Fruit fly (Drosophila melanogaster) whole organism, embryonic: Measurements from ENCODE around the gene CG31922.
A peak's percentile ranks its signal among the peaks of the same experiment; 100 is the strongest.

Experiments used
- Atf3 ChIP-seq: fragments of 200-800 bp; sonication (Bioruptor generic); optimal IDR thresholded peaks from 3 replicates; lab custom pipeline; 2016; ENCODE audit warnings: missing biosample characterization, missing genetic modification characterization
- Bgb ChIP-seq: fragments of 200-800 bp; sonication (Bioruptor generic); IDR thresholded peaks from 2 replicates; pipeline ENCODE4 v1.3.6; 2022; ENCODE audit warnings: missing biosample characterization, missing genetic modification characterization; ENCODE audit not compliant: partially characterized antibody
- CG10274 ChIP-seq: fragments of 200-800 bp; sonication (Bioruptor generic); optimal IDR thresholded peaks from 3 replicates; lab custom pipeline; 2017; ENCODE audit warnings: missing biosample characterization, mild to moderate bottlenecking, missing genetic modification characterization
- CG14667 ChIP-seq: fragments of 200-800 bp; sonication (Bioruptor generic); IDR thresholded peaks from 2 replicates; pipeline ENCODE4 v1.3.6; 2022; ENCODE audit warnings: missing biosample characterization, missing genetic modification characterization
- CG14710 ChIP-seq: fragments of 200-800 bp; sonication (Bioruptor generic); optimal IDR thresholded peaks from 3 replicates; lab custom pipeline; 2019; ENCODE audit warnings: missing biosample characterization, mild to moderate bottlenecking, missing genetic modification characterization, moderate library complexity
- CG17186 ChIP-seq: fragments of 200-800 bp; sonication (Bioruptor generic); optimal IDR thresholded peaks from 3 replicates; lab custom pipeline; 2017; ENCODE audit warnings: missing biosample characterization, missing genetic modification reagents, missing genetic modification characterization
- CG18011 ChIP-seq: fragments of 200-800 bp; sonication (Bioruptor generic); optimal IDR thresholded peaks from 2 replicates; lab custom pipeline; 2017; ENCODE audit warnings: missing biosample characterization, missing genetic modification characterization, mild to moderate bottlenecking, moderate library complexity, missing genotype
- CG2202 ChIP-seq: fragments of 200-800 bp; sonication (Bioruptor generic); optimal IDR thresholded peaks from 2 replicates; lab custom pipeline; 2018; ENCODE audit warnings: missing biosample characterization, mild to moderate bottlenecking, missing genetic modification characterization
- CG30431 ChIP-seq: fragments of 200-800 bp; sonication (Bioruptor generic); optimal IDR thresholded peaks from 2 replicates; lab custom pipeline; 2017; ENCODE audit warnings: missing biosample characterization, missing genetic modification characterization
- CG31224 ChIP-seq: fragments of 200-800 bp; sonication (Bioruptor generic); IDR thresholded peaks from 2 replicates; pipeline ENCODE4 v1.3.6; 2022; ENCODE audit warnings: missing biosample characterization, missing genetic modification characterization
- CG31441 ChIP-seq: fragments of 200-800 bp; sonication (Bioruptor generic); IDR thresholded peaks from 2 replicates; pipeline ENCODE4 v1.3.6; 2022; ENCODE audit warnings: missing biosample characterization, missing genetic modification characterization
- CG3163 ChIP-seq: fragments of 200-800 bp; sonication (Bioruptor generic); optimal IDR thresholded peaks from 3 replicates; lab custom pipeline; 2016; ENCODE audit warnings: missing biosample characterization, missing genetic modification characterization
- CG34376 ChIP-seq: fragments of 200-800 bp; sonication (Bioruptor generic); optimal IDR thresholded peaks from 2 replicates; lab custom pipeline; 2018; ENCODE audit warnings: missing biosample characterization, mild to moderate bottlenecking, missing genetic modification characterization
- CG4820 ChIP-seq: fragments of 200-800 bp; sonication (Bioruptor generic); optimal IDR thresholded peaks from 3 replicates; lab custom pipeline; 2016; ENCODE audit warnings: missing biosample characterization, missing genetic modification characterization
- CG6175 ChIP-seq: fragments of 200-800 bp; sonication (Bioruptor generic); IDR thresholded peaks from 3 replicates; pipeline ENCODE4 v1.3.6; 2022; ENCODE audit warnings: missing biosample characterization, missing genetic modification characterization
- CG6689 ChIP-seq: fragments of 200-800 bp; sonication (Bioruptor generic); IDR thresholded peaks from 2 replicates; pipeline ENCODE4 v1.3.6; 2022; ENCODE audit warnings: missing biosample characterization, missing genetic modification characterization
- CG7786 ChIP-seq: fragments of 200-800 bp; sonication (Bioruptor generic); optimal IDR thresholded peaks from 2 replicates; lab custom pipeline; 2016; ENCODE audit warnings: missing biosample characterization, missing genetic modification characterization
- CG9215 ChIP-seq: fragments of 200-800 bp; sonication (Bioruptor generic); IDR thresholded peaks from 2 replicates; pipeline ENCODE4 v1.3.6; 2022; ENCODE audit warnings: missing biosample characterization, missing genetic modification characterization
- CoRest ChIP-seq: fragments of 200-800 bp; sonication (Bioruptor generic); optimal IDR thresholded peaks from 3 replicates; lab custom pipeline; 2018; ENCODE audit warnings: missing biosample characterization, mild to moderate bottlenecking, missing genetic modification characterization, moderate library complexity
- Dip2 ChIP-seq: fragments of 200-800 bp; sonication (Bioruptor generic); IDR thresholded peaks from 2 replicates; pipeline ENCODE4 v1.3.6; 2022; ENCODE audit warnings: missing biosample characterization, missing genetic modification characterization
- Elba2 ChIP-seq: fragments of 200-800 bp; sonication (Bioruptor generic); optimal IDR thresholded peaks from 3 replicates; lab custom pipeline; 2016; ENCODE audit warnings: missing biosample characterization, missing genetic modification characterization
- Ets97D ChIP-seq: fragments of 200-800 bp; sonication (Bioruptor generic); optimal IDR thresholded peaks from 3 replicates; lab custom pipeline; 2016; ENCODE audit warnings: missing biosample characterization, missing genetic modification characterization
- Fer1 ChIP-seq: fragments of 200-800 bp; sonication (Bioruptor generic); optimal IDR thresholded peaks from 2 replicates; lab custom pipeline; 2017; ENCODE audit warnings: missing biosample characterization, mild to moderate bottlenecking, missing genetic modification characterization
- HLHmδ ChIP-seq: fragments of 200-800 bp; sonication (Bioruptor generic); optimal IDR thresholded peaks from 2 replicates; lab custom pipeline; 2018; ENCODE audit warnings: missing biosample characterization, mild to moderate bottlenecking, missing genetic modification characterization, moderate library complexity
- Lpt ChIP-seq: fragments of >200 bp; optimal IDR thresholded peaks from 2 replicates; lab custom pipeline; 2018; ENCODE audit warnings: missing biosample characterization, missing genetic modification characterization
- Med ChIP-seq: fragments of 200-800 bp; sonication (Bioruptor generic); peaks from one replicate; lab custom pipeline; 2016; ENCODE audit warnings: missing biosample characterization, missing genetic modification characterization, mild to moderate bottlenecking, inconsistent platforms, moderate library complexity
- Nf-YA ChIP-seq: fragments of 200-800 bp; sonication (Bioruptor generic); IDR thresholded peaks from 2 replicates; pipeline ENCODE4 v1.3.6; 2022; ENCODE audit warnings: missing biosample characterization, missing genetic modification characterization
- PHDP ChIP-seq: fragments of 200-800 bp; sonication (Bioruptor generic); optimal IDR thresholded peaks from 3 replicates; lab custom pipeline; 2018; ENCODE audit warnings: missing biosample characterization, mild to moderate bottlenecking, missing genetic modification characterization, moderate library complexity
- Sry-δ ChIP-seq: fragments of 200-800 bp; sonication (Bioruptor generic); optimal IDR thresholded peaks from 2 replicates; lab custom pipeline; 2016; ENCODE audit warnings: missing biosample characterization, missing genetic modification characterization
- al ChIP-seq: fragments of 200-800 bp; sonication (Bioruptor generic); IDR thresholded peaks from 2 replicates; pipeline ENCODE4 v1.3.6; 2022; ENCODE audit warnings: missing biosample characterization, missing genetic modification characterization
- bbx ChIP-seq: fragments of 200-800 bp; sonication (Bioruptor generic); IDR thresholded peaks from 2 replicates; pipeline ENCODE4 v1.3.6; 2022; ENCODE audit warnings: missing biosample characterization, missing genetic modification characterization; ENCODE audit not compliant: partially characterized antibody
- chif ChIP-seq, 2 experiments: fragments of 200-800 bp; sonication (Bioruptor generic); optimal IDR thresholded peaks; 3 replicates each; lab custom pipeline; 2016; ENCODE audit warnings: missing biosample characterization in 2 of 2, missing genetic modification characterization in 2 of 2
- cwo ChIP-seq: fragments of 200-800 bp; sonication (Bioruptor generic); optimal IDR thresholded peaks from 3 replicates; lab custom pipeline; 2017; ENCODE audit warnings: missing biosample characterization, missing genetic modification characterization, mild to moderate bottlenecking, moderate library complexity, missing genetic modification reagents
- inv ChIP-seq: fragments of 200-800 bp; sonication (Bioruptor generic); IDR thresholded peaks from 2 replicates; pipeline ENCODE4 v1.3.6; 2022; ENCODE audit warnings: missing biosample characterization, missing genetic modification characterization; ENCODE audit not compliant: partially characterized antibody
- jigr1 ChIP-seq: fragments of 200-800 bp; sonication (Bioruptor generic); IDR thresholded peaks from 3 replicates; pipeline ENCODE4 v1.3.6; 2022; ENCODE audit warnings: missing biosample characterization, missing genetic modification characterization
- mam ChIP-seq: fragments of 200-800 bp; sonication (Bioruptor generic); optimal IDR thresholded peaks from 3 replicates; lab custom pipeline; 2016; ENCODE audit warnings: missing biosample characterization, missing genetic modification characterization
- nerfin-2 ChIP-seq: fragments of 200-800 bp; sonication (Bioruptor generic); IDR thresholded peaks from 2 replicates; pipeline ENCODE4 v1.3.6; 2022; ENCODE audit warnings: missing biosample characterization, missing genetic modification characterization; ENCODE audit not compliant: partially characterized antibody
- pan ChIP-seq, 4 experiments: fragments of >200 bp in 3 of 4; fragments of 200-800 bp in 1 of 4; sonication (Bioruptor generic) in 1 of 4; optimal IDR thresholded peaks in 3 of 4; IDR thresholded peaks in 1 of 4; 2 replicates each; pipeline versions ENCODE4 v1.3.6 to Lab custom; 2017 to 2022; ENCODE audit warnings: missing biosample characterization in 2 of 4, missing genetic modification characterization in 2 of 4, mixed read lengths in 1 of 4
- pb ChIP-seq: fragments of 200-800 bp; sonication (Bioruptor generic); optimal IDR thresholded peaks from 3 replicates; lab custom pipeline; 2016; ENCODE audit warnings: missing biosample characterization, missing genetic modification characterization
- phol ChIP-seq: fragments of 200-800 bp; sonication (Bioruptor generic); optimal IDR thresholded peaks from 3 replicates; lab custom pipeline; 2018; ENCODE audit warnings: missing biosample characterization, mild to moderate bottlenecking, missing genetic modification characterization, moderate library complexity
- pros ChIP-seq: fragments of 200-800 bp; sonication (Bioruptor generic); optimal IDR thresholded peaks from 3 replicates; lab custom pipeline; 2019; ENCODE audit warnings: missing biosample characterization, mild to moderate bottlenecking, missing genetic modification characterization, moderate library complexity
- pum ChIP-seq: fragments of 200-800 bp; sonication (Bioruptor generic); optimal IDR thresholded peaks from 2 replicates; lab custom pipeline; 2016; ENCODE audit warnings: missing biosample characterization, missing genetic modification characterization
- repo ChIP-seq: fragments of 200-800 bp; sonication (Bioruptor generic); optimal IDR thresholded peaks from 2 replicates; lab custom pipeline; 2016; ENCODE audit warnings: missing biosample characterization, missing genetic modification characterization
- ro ChIP-seq: fragments of 200-800 bp; sonication (Bioruptor generic); IDR thresholded peaks from 2 replicates; pipeline ENCODE4 v1.3.6; 2022; ENCODE audit warnings: missing biosample characterization, missing genetic modification characterization
- sim ChIP-seq: fragments of 200-800 bp; sonication (Bioruptor generic); IDR thresholded peaks from 2 replicates; pipeline ENCODE4 v1.3.6; 2022; ENCODE audit warnings: missing biosample characterization, missing genetic modification characterization
- tgo ChIP-seq: fragments of 200-800 bp; sonication (Bioruptor generic); IDR thresholded peaks from 3 replicates; pipeline ENCODE4 v1.3.6; 2022; ENCODE audit warnings: missing biosample characterization, missing genetic modification characterization
- tio ChIP-seq: fragments of 200-800 bp; sonication (Bioruptor generic); optimal IDR thresholded peaks from 2 replicates; lab custom pipeline; 2017; ENCODE audit warnings: missing biosample characterization, missing genetic modification characterization, inconsistent platforms
- zf30C ChIP-seq: fragments of 200-800 bp; sonication (Bioruptor generic); optimal IDR thresholded peaks from 3 replicates; lab custom pipeline; 2018; ENCODE audit warnings: missing biosample characterization, mild to moderate bottlenecking, missing genetic modification characterization

The CG31922 gene

DNA sequence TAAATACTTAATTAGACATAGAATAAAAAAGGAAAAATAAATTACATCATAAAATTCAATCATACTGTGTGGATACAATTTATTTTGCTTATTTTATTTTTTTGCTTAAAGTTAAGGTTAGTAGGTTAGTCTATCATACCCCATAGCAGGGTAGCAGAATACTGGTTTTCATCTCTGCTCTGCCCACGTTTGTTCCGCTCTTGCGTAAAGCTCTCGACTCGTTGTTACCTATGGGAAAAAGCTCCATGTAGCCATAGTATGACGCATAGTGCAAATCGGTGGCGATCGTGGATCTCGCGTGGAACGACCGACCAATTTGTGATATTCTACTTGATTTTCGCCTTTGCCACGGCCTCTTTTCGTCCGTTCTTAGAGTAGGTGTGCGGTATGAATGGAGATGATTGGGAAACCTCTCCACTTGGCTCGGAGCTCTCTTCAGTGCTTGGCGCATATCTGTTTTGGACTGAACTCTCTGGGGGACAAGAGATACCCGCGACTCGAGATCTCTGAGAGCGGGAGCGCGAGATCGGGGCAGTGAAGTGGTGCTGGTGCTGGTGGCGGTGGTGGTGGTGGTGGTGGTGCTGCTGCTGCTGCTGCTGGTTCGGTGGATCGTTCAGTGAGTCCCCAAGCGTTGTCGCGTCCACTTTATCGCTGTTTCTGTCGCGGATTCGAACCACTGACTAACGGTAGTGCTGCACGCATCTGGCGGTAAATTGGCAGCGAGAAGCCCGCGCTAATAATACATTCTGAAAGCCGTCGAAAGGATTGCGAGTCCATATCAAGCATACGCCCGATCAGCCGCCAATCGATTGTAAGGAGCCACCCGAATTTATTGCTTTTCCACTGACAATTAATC is 15.9 kb downstream of the CG31922 start, which contains the start of gene CG5001 (continued):
- TF ChIP-seq HLHmδ (GFP tag; lab: Kevin White, UChicago): no peak
- TF ChIP-seq Atf3: peak; percentile 28
- TF ChIP-seq inv: peak; percentile 24; the same call in 1 of the 2 replicates
- no peak for TF ChIP-seq pan (optimal IDR thresholded peaks at IDR 0.05; lab: Kevin White, UChicago)
- peak in 1 of 2 experiments; percentile 91 for TF ChIP-seq pan (GFP tag; optimal IDR thresholded peaks at IDR 0.05 in 1 of 2, IDR thresholded peaks at IDR 0.05 in 1 of 2)
- TF ChIP-seq cwo (GFP tag; lab: Kevin White, UChicago): peak; percentile 76
- TF ChIP-seq CG18011 (GFP tag; lab: Kevin White, UChicago): peak; percentile 57
- peak; percentile 78 for TF ChIP-seq CG14667
- no peak for TF ChIP-seq jigr1 (GFP tag; lab: Robert Waterston, UW)
- peak; percentile 82 for TF ChIP-seq al
- peak; percentile 62 for TF ChIP-seq pum
- peak; percentile 89 for TF ChIP-seq CoRest (tag; lab: Kevin White, UChicago)
- TF ChIP-seq CG9215: peak; percentile 76
- peak; percentile 87 for TF ChIP-seq Fer1 (GFP tag; lab: Kevin White, UChicago)
- peak; percentile 80 for TF ChIP-seq CG4820 (GFP tag; lab: Kevin White, UChicago)
- peak; percentile 54 for TF ChIP-seq Bgb (GFP tag; lab: Robert Waterston, UW)
- TF ChIP-seq Elba2 (GFP tag; lab: Kevin White, UChicago): no peak
- TF ChIP-seq CG34376 (GFP tag; lab: Kevin White, UChicago): peak; percentile 83
- peak; percentile 80 for TF ChIP-seq CG31224 (GFP tag; lab: Robert Waterston, UW)
- peak; percentile 39 for TF ChIP-seq CG30431 (GFP tag; lab: Kevin White, UChicago)
- TF ChIP-seq CG6175 (GFP tag; lab: Robert Waterston, UW): peak; percentile 100
- TF ChIP-seq CG10274: peak; percentile 17
- TF ChIP-seq nerfin-2 (GFP tag; lab: Robert Waterston, UW): no peak
- no peak; the same call in 1 of the 2 replicates for TF ChIP-seq CG31441 (GFP tag; lab: Robert Waterston, UW)
- TF ChIP-seq tio: no peak
- TF ChIP-seq Lpt: no peak
- no peak for TF ChIP-seq repo
- TF ChIP-seq Nf-YA (GFP tag; lab: Robert Waterston, UW): peak; percentile 76
- TF ChIP-seq pros (GFP tag; lab: Kevin White, UChicago): no peak
- peak; percentile 89 for TF ChIP-seq CG6689 (GFP tag; lab: Robert Waterston, UW)
- no peak for TF ChIP-seq pb (GFP tag; lab: Kevin White, UChicago)
- peak; percentile 93 for TF ChIP-seq tgo (GFP tag; lab: Robert Waterston, UW)
- TF ChIP-seq CG17186 (GFP tag; lab: Kevin White, UChicago): no peak
- TF ChIP-seq sim: peak; percentile 83
- peak; percentile 94 for TF ChIP-seq Med (GFP tag; lab: Kevin White, UChicago)
- no peak for TF ChIP-seq zf30C (GFP tag; lab: Kevin White, UChicago)
- TF ChIP-seq CG3163 (GFP tag; lab: Kevin White, UChicago): peak; percentile 66
- TF ChIP-seq bbx: no peak
- peak; percentile 57 to 74 for TF ChIP-seq chif (GFP tag; optimal IDR thresholded peaks at IDR 0.05; lab: Kevin White, UChicago)
- peak; percentile 76 for TF ChIP-seq CG14710 (tag; lab: Kevin White, UChicago)
- TF ChIP-seq Sry-δ: peak; percentile 15
- TF ChIP-seq ro (GFP tag; lab: Robert Waterston, UW): peak; percentile 52
- peak; percentile 88 for TF ChIP-seq phol (tag; lab: Kevin White, UChicago)
- TF ChIP-seq CG2202 (tag; lab: Kevin White, UChicago): peak; percentile 68
- peak; percentile 34 for TF ChIP-seq Ets97D
- TF ChIP-seq PHDP (tag; lab: Kevin White, UChicago): peak; percentile 94
- TF ChIP-seq mam: peak; percentile 66
- no peak for TF ChIP-seq Dip2 (GFP tag; lab: Robert Waterston, UW)
- TF ChIP-seq CG7786: peak; percentile 53
